Fruit fly (Drosophila melanogaster): ENCODE results near the gene Aven.

Gene Aven

DNA sequence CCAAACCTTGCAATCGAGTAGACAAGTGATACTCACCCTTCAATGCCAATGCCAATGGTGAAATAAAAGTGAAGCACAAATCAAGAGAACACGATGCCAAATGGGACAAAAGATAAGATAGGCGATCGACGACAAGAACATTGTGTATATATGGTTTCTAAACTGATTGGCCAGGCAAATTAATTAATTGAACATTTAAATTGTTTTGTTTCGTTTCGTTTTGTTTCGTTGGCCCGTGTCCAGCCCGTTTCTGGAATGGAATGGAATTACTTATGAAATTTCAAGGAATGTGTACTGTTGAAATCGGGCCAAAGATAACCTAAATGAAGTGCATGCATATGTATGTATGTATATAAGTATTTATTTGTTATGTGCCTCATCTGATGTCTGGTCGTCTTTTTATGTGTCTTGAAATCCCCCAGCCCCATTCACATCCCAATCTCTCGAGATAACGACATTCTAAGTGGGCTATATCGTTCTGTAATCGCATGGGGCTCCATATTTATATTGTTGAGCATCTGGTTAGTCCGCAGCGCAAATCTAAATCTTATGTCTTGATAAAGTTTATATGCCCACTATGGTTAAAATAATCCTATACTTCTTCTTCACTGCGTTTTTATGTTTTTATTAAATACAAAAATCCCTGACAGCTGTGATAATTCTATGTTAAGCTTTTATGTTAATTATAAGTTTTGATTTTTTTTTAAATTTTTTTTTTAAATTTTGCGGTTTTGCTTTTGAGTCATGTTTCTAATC is 46.5 kb upstream of the Aven start (continued):
- TF ChIP-seq esg (GFP tag; conservative IDR thresholded peaks at IDR 0.05) (no peak), chif (GFP tag; optimal IDR thresholded peaks at IDR 0.05) (no peak), dati (GFP tag; IDR thresholded peaks at IDR 0.05) (no peak), unpg (GFP tag; optimal IDR thresholded peaks at IDR 0.05) (peak; percentile 15), CG9215 (GFP tag; IDR thresholded peaks at IDR 0.05) (no peak), tap (tag; optimal IDR thresholded peaks at IDR 0.05) (no peak), Camta (GFP tag; optimal IDR thresholded peaks at IDR 0.05) (no peak), CoRest (tag; optimal IDR thresholded peaks at IDR 0.05) (no peak), Xbp1 (GFP tag; optimal IDR thresholded peaks at IDR 0.05) (peak; percentile 5), CG2202 (tag; optimal IDR thresholded peaks at IDR 0.05) (no peak), CG2712 (tag; optimal IDR thresholded peaks at IDR 0.05) (peak; percentile 34), CG12155 (GFP tag; optimal IDR thresholded peaks at IDR 0.05) (no peak), Chrac-16 (GFP tag; optimal IDR thresholded peaks at IDR 0.05) (no peak), CG1792 (GFP tag; optimal IDR thresholded peaks at IDR 0.05) (no peak), CG7839 (tag; optimal IDR thresholded peaks at IDR 0.05) (peak; percentile 28), CrebB (tag; optimal IDR thresholded peaks at IDR 0.05) (no peak), sima (GFP tag; optimal IDR thresholded peaks at IDR 0.05) (no peak), CG6791 (GFP tag; IDR thresholded peaks at IDR 0.05; ENCODE audit: partially characterized antibody) (no peak), oc (tag; optimal IDR thresholded peaks at IDR 0.05) (no peak), otp (GFP tag; IDR thresholded peaks at IDR 0.05) (no peak), Sox102F (GFP tag; optimal IDR thresholded peaks at IDR 0.05) (peak; percentile 0), CG13894 (tag; optimal IDR thresholded peaks at IDR 0.05) (peak; percentile 69), CG3995 (GFP tag; optimal IDR thresholded peaks at IDR 0.05) (no peak), lbe (GFP tag; optimal IDR thresholded peaks at IDR 0.05) (no peak), abd-A (tag; optimal IDR thresholded peaks at IDR 0.05) (no peak), CG13424 (tag; optimal IDR thresholded peaks at IDR 0.05) (peak; percentile 7), CG8924 (tag; optimal IDR thresholded peaks at IDR 0.05) (no peak), NC2β (GFP tag; optimal IDR thresholded peaks at IDR 0.05) (no peak), bsh (GFP tag; optimal IDR thresholded peaks at IDR 0.05) (peak in 1 of 2 experiments; percentile 26), CG8388 (GFP tag; optimal IDR thresholded peaks at IDR 0.05) (peak; percentile 3), CG10979 (tag; optimal IDR thresholded peaks at IDR 0.05) (peak; percentile 10), CG4854 (GFP tag; optimal IDR thresholded peaks at IDR 0.05) (no peak), Rfx (GFP tag; IDR thresholded peaks at IDR 0.05) (peak; percentile 48; the same call in 1 of the 2 replicates), usp (GFP tag; optimal IDR thresholded peaks at IDR 0.05) (no peak), CG15269 (tag; optimal IDR thresholded peaks at IDR 0.05) (no peak), CG15011 (GFP tag; optimal IDR thresholded peaks at IDR 0.05) (no peak), nerfin-2 (GFP tag; IDR thresholded peaks at IDR 0.05; ENCODE audit: partially characterized antibody) (no peak), ERR (GFP tag; optimal IDR thresholded peaks at IDR 0.05) (no peak), Atf-2 (GFP tag; optimal IDR thresholded peaks at IDR 0.05) (no peak), lmd (GFP tag; IDR thresholded peaks at IDR 0.05) (no peak), dmrt11E (tag; optimal IDR thresholded peaks at IDR 0.05) (peak; percentile 2), gem (tag; optimal IDR thresholded peaks at IDR 0.05) (peak; percentile 32), CG3281 (GFP tag; optimal IDR thresholded peaks at IDR 0.05) (peak; percentile 26), salm (tag; optimal IDR thresholded peaks at IDR 0.05) (no peak), CG13296 (GFP tag; optimal IDR thresholded peaks at IDR 0.05) (peak; percentile 35), wor (GFP tag; IDR thresholded peaks at IDR 0.05) (no peak), CG10431 (GFP tag; optimal IDR thresholded peaks at IDR 0.05) (no peak), CG17361 (GFP tag; IDR thresholded peaks at IDR 0.05) (peak; percentile 36; the same call in 1 of the 3 replicates), gce (GFP tag; IDR thresholded peaks at IDR 0.05) (no peak)
